Worm (Caenorhabditis elegans): Measurements from ENCODE around the gene F16G10.13.

ce11 chrII:2412649-2413048 lies 16.9 kb upstream of the F16G10.13 start, which contains the start of gene fbxa-182:
- TF ChIP-seq W03F9.2 (tag; optimal IDR thresholded peaks at IDR 0.05): no peak
- no peak for TF ChIP-seq him-1 (tag; optimal IDR thresholded peaks at IDR 0.05)

All from whole organism, L4/young adult.